Fruit fly (Drosophila melanogaster) whole organism: ENCODE data around the gene heca.

Experiments used
- CG8478 ChIP-seq: fragments of >200 bp; optimal IDR thresholded peaks from 2 replicates; lab custom pipeline; 2018; ENCODE audit warnings: inconsistent platforms
- Dll ChIP-seq: fragments of >200 bp; optimal IDR thresholded peaks from 2 replicates; lab custom pipeline; 2017
- EcR ChIP-seq, 2 experiments: fragments of >200 bp; optimal IDR thresholded peaks; 2 replicates each; lab custom pipeline; 2017; ENCODE audit warnings: missing biosample characterization in 2 of 2, missing genetic modification characterization in 2 of 2, missing genetic modification reagents in 2 of 2
- pan ChIP-seq: fragments of >200 bp; optimal IDR thresholded peaks from 2 replicates; lab custom pipeline; 2017
- psq ChIP-seq: fragments of >200 bp; optimal IDR thresholded peaks from 2 replicates; lab custom pipeline; 2017
- usp ChIP-seq: fragments of >200 bp; optimal IDR thresholded peaks from 2 replicates; lab custom pipeline; 2017; ENCODE audit warnings: missing biosample characterization, missing genetic modification characterization, mixed read lengths

The heca gene

DNA sequence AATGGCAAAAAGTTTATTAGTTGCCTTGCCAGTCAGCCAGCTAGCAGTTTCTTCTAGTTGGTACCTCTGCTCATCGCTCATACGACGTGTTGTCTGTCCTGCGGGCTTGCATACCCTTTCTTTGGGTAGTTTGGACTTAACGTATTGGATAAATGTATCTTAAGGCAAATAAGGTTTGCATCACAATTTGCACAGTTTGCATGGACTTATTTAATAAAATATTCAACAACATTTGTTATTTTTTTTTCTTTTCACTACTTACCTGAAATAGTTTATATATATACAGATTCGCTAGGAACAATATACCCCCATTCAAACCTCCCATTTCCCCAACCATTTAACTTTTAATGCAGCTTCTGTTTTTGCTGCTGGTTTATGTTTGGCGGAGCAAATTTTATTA is 53.6 kb downstream of the heca start:
- TF ChIP-seq CG8478 (lab: Kevin White, UChicago) (no peak), psq (lab: Kevin White, UChicago) (no peak), usp (GFP tag; lab: Kevin White, UChicago) (no peak), EcR (GFP tag; optimal IDR thresholded peaks at IDR 0.05; lab: Kevin White, UChicago) (no peak), pan (lab: Kevin White, UChicago) (no peak), Dll (no peak)

DNA sequence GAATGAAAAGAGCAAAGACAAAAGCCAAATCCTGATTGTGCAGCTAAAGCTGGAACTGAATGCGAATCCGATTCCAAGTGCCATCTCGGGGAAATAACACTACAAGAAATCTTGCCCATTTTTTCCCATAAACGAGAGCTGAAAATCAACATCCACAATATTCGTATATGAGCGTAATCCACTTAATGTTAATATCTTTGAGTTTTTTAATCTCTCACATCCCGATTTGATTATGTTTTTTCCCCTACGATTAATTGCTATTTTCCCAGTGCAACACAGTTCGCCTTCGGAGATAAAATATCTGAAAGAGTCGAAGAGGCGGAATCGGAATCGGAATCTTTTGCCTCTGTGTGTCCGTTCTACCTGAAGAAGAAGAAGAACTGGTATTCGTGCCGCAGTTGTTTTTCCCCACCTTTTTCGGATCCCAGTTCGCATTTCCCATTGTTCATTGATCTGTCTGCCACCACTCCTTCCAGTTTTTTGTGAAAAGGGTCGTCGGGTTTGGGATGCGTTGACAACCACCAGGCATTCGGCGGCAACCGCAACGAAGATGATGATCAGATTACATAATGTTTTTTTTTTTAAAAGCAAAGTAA is 56.7 kb downstream of the heca start:
- no peak for TF ChIP-seq CG8478 (lab: Kevin White, UChicago)
- no peak for TF ChIP-seq usp (GFP tag; lab: Kevin White, UChicago)
- no peak for TF ChIP-seq EcR (GFP tag; optimal IDR thresholded peaks at IDR 0.05; lab: Kevin White, UChicago)

DNA sequence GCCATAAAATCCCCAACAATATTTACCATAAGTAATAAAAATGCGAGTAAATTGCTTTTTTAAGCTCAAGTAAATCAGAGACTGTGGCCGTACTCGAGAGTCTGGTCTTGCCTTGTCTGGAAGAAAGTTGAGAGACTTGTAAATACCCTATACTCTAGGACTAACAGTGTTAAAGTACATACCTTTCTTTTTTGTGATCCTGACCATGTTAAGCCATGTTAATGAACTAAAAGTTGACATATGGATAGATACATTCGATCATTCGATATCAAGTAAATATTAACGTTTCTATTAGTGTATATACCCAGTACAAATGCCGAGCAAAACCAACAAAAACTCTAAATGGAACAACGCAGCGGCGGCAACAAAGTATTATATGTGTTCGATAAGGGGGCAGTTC is 58.4 kb downstream of the heca start:
- TF ChIP-seq usp (GFP tag; lab: Kevin White, UChicago) (no peak), CG8478 (lab: Kevin White, UChicago) (no peak), psq (lab: Kevin White, UChicago) (no peak), pan (lab: Kevin White, UChicago) (no peak), EcR (GFP tag; optimal IDR thresholded peaks at IDR 0.05; lab: Kevin White, UChicago) (no peak), Dll (no peak)

DNA sequence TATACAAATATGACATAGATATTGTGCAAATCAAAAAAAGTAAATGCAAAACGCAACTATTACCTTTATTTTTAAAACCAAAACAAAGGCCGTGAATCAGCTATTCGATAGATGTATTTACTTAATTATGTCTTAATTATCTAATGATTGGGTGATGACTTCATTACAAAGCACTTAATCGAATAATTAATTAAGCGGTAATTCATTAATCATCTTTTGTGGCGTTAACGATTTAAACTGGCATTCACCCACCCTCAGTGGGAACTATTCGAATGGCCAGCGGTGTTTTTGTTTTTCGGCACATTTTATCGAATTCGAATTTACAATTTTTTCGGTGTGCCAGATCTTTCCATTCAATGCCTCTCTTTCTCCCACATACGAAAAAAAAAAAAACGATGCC is 59.7 kb downstream of the heca start:
- no peak for TF ChIP-seq Dll
- no peak for TF ChIP-seq CG8478 (lab: Kevin White, UChicago)
- no peak for TF ChIP-seq usp (GFP tag; lab: Kevin White, UChicago)
- no peak for TF ChIP-seq pan (lab: Kevin White, UChicago)
- TF ChIP-seq EcR (GFP tag; optimal IDR thresholded peaks at IDR 0.05; lab: Kevin White, UChicago), result no peak
- no peak for TF ChIP-seq psq (lab: Kevin White, UChicago)

DNA sequence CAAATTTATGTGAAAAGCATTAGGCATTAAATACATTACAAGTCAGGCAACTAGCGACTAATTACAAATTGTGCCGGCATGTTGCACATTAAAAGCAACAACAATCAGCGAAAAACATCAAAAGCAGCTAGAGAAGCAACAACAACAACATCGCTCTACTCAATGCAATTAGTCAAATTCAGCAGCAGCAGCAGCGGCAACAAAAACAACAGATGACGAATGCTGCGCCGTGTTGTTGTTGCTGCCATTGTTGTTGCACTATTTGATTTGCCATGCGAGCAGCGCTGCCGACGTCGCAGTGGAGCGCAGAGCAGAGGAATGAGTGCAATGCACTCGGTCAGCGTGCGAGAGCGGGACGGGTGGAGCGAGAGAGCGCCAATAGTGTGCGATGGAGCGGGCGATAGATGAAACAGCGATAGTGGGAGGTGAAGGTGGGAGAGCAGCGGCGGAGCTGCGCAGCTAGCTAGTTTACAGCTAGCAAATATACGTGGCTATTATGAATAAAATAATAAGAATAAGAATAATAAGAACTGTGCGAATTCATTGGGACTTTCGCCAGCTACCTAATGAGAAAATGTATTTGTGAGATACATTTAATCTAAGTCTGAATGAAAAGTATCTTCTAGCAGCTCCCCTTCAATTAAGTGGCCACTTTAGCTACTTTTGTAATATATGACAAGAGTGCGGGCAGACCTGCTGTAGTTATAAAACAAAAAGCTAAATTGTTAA is 60.4 kb downstream of the heca start:
- TF ChIP-seq CG8478 (lab: Kevin White, UChicago) (no peak), Dll (no peak), EcR (GFP tag; optimal IDR thresholded peaks at IDR 0.05; lab: Kevin White, UChicago) (peak in 1 of 2 experiments; percentile 95)

DNA sequence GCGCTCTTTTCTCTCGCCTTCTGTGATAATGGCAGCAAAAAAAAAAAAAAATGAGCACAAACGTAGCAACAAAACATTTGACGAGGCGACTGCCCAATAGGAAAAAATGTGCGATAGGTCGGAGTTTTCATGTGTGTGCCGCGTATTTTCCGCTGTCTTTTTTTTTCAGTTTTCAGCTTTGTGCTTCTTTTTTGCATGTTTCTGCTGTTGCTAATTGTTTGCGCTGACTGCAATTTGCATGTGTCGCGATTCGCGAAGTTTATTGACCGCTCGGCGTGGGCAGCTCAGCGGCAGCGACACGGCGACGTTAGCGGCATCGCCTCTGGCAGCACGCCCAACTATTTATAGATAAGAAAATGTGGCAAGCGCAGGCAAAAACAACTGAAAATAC is 60.9 kb downstream of the heca start:
- TF ChIP-seq psq (lab: Kevin White, UChicago) (no peak), EcR (GFP tag; optimal IDR thresholded peaks at IDR 0.05; lab: Kevin White, UChicago) (peak in 1 of 2 experiments; percentile 58)

DNA sequence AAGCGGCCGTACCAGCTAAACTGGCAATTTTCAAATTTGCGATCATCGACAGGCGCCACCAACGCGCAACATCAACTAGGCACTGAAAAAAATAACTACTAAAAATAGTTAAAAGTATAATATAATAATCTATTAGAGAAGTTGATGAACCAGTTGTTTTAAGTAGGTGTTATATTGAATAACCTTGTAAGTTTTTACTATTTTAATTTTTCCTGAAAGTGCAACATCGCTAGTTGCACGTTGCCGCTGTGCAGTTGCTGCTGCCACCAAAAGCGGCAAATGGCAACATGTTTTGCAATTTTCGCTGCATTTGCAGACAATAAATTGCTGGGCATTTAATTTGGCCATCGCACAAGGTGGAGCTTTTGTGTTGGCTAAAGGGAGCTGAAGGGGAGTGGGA is 65.3 kb downstream of the heca start:
- TF ChIP-seq Dll (no peak), usp (GFP tag; lab: Kevin White, UChicago) (no peak), pan (lab: Kevin White, UChicago) (no peak)

DNA sequence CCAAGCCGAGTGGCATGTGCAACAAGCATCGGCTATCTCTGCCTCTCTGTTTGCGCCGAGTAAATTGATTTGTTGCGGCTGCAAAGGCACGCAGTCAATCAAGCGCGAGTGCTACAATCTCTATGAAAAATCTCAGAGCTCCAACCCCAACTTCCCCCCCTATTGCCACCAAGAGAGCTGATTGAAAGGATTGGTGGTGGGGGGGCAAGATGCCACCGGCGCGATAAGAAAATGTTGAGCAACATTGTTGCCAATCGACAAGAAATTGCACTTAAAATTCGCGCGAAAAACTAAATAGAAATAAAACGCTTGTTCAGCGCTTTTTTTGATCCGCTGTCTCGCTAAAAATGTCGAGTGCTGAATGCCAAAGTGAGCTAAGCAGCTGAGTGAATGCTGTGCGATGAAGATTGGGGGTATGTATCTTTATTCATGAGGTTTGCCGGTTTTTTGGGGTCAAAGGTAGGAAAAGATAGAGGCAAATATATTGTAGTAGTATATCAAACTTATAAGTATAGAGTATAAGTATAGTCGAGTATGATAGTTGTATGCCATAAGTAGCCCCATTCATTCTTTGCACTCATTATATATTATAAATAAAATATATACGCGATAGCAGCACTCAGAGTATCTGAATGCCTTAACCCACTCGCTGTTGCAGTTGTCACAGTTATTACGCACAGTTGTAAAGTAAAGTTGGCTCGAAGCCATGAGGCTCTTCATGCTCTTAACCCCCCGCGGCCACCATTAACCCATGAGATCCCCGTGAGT is 65.9 kb downstream of the heca start:
- TF ChIP-seq EcR (GFP tag; optimal IDR thresholded peaks at IDR 0.05; lab: Kevin White, UChicago) (peak in 1 of 2 experiments; percentile 23), psq (lab: Kevin White, UChicago) (no peak), CG8478 (lab: Kevin White, UChicago) (no peak), usp (GFP tag; lab: Kevin White, UChicago) (no peak)

DNA sequence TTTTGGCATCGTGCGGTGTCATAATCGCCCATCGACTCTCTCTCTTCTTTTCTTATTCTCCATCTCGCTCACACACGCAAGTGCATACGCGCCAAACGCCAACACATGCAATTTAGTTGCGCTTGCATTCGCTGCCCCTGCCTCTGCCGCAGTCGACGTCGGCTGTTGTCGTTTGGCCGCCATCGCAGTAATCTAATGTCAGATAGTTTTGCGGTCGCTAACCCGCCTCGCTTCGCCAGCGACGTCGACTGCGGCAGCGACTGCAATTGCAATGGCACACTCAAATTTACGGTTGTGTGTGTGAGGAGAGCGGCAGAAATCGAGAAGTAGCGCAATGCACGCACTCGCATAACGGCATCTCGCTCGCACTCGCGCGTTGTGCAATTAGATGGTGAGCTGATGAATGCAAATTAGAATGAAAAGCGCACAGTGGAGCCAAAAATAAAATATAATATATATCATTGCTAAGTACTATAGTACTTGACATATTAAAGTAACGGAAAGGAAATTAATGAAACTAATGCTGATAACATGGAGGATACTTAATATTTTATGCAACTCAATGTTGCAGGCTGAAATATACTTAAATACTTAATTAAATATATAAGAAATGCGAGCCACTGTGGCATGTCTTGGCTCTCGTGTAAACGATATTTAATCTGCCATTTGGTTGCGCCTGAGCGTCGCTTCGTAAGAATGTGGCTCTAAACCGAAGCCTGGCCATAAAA is 66.7 kb downstream of the heca start:
- TF ChIP-seq EcR (GFP tag; optimal IDR thresholded peaks at IDR 0.05; lab: Kevin White, UChicago), result peak in 1 of 2 experiments; percentile 91
- TF ChIP-seq CG8478 (lab: Kevin White, UChicago), result no peak

DNA sequence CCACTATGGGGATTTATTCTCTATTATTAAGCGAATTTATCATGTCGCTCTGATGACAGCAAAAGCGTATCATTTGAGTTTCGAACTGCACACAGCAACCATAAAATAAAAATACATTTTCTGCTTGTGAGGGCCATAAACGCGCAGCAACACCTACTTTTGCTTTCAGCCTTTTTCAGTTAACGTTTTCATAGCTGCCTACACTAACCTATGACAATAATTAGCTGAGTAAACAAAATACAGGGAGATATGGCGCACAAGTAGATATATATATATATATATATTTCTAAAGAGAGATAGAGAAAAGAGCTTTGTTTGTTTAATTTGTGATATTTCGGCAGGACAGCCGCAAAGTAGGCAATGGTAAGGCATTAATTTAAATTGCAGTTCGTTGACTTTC is 67.7 kb downstream of the heca start:
- TF ChIP-seq Dll (no peak), pan (lab: Kevin White, UChicago) (no peak), CG8478 (lab: Kevin White, UChicago) (no peak), usp (GFP tag; lab: Kevin White, UChicago) (no peak), psq (lab: Kevin White, UChicago) (no peak), EcR (GFP tag; optimal IDR thresholded peaks at IDR 0.05; lab: Kevin White, UChicago) (no peak)

DNA sequence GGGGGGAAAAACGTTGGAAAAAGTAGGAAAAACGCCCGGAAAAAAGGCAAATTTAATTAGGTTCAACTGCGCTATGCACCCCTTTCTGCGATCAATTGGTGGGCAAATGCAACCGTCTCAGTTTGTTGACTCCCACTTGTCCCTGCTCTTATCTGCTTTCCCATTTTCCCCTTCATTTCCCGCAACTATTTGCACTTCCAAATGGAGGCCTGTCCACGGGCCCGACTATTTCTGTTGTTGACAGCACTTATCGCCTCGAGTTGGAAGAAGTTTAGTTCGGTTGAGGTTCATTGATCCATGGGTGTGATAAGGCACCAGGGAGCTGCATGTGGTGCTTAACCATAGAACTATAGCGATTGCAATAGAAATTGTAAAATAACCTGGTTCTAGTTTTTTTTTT is 74.9 kb downstream of the heca start:
- TF ChIP-seq EcR (GFP tag; optimal IDR thresholded peaks at IDR 0.05; lab: Kevin White, UChicago), result peak in 1 of 2 experiments; percentile 78
- no peak for TF ChIP-seq Dll

DNA sequence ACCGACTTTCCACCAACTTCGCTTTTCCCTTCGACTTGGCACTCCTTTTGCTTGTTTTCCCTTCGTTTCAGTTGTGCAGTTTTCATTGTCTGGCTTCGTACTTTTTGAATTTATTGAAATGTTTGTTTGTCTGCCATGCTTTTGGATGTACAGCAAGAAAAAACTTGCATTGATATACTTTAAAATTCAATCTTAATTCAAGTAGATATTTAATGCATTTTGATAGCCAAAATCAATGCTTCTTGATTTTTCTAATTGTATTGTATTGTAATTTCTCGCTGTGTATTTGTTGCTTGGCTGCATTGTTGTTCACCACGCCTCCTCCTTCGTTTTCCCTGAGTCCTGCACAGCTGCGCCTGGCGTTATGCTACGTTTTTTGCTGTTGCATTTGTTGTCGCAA is 77.0 kb downstream of the heca start:
- no peak for TF ChIP-seq CG8478 (lab: Kevin White, UChicago)
- no peak for TF ChIP-seq psq (lab: Kevin White, UChicago)
- no peak for TF ChIP-seq Dll
- no peak for TF ChIP-seq usp (GFP tag; lab: Kevin White, UChicago)
- TF ChIP-seq EcR (GFP tag; optimal IDR thresholded peaks at IDR 0.05; lab: Kevin White, UChicago), result no peak
- no peak for TF ChIP-seq pan (lab: Kevin White, UChicago)
